Fruit fly (Drosophila melanogaster) whole organism, prepupa: ENCODE data around the gene ctp.

Experiments used
- Blimp-1 ChIP-seq: fragments of 200-800 bp; sonication (Bioruptor generic); optimal IDR thresholded peaks from 3 replicates; lab custom pipeline; 2017; ENCODE audit warnings: missing biosample characterization, missing genetic modification characterization, mild to moderate bottlenecking, moderate library complexity, missing genetic modification reagents
- CG11902 ChIP-seq: fragments of 200-800 bp; sonication (Bioruptor generic); optimal IDR thresholded peaks from 3 replicates; lab custom pipeline; 2016; ENCODE audit warnings: missing biosample characterization, missing genetic modification characterization
- CG8632 ChIP-seq: fragments of 200-800 bp; sonication (Bioruptor generic); optimal IDR thresholded peaks from 3 replicates; lab custom pipeline; 2016; ENCODE audit warnings: missing biosample characterization, missing genetic modification characterization
- Hr38 ChIP-seq: sonication (Bioruptor generic); optimal IDR thresholded peaks from 2 replicates; lab custom pipeline; 2016; ENCODE audit warnings: missing biosample characterization, missing genetic modification characterization
- Hr4 ChIP-seq: fragments of 200-800 bp; sonication (Bioruptor generic); optimal IDR thresholded peaks from 3 replicates; lab custom pipeline; 2016; ENCODE audit warnings: missing biosample characterization, missing genetic modification characterization
- Met ChIP-seq: fragments of 200-800 bp; sonication (Bioruptor generic); optimal IDR thresholded peaks from 3 replicates; lab custom pipeline; 2016; ENCODE audit warnings: missing biosample characterization, missing genetic modification characterization
- Sox102F ChIP-seq: fragments of 200-800 bp; sonication (Bioruptor generic); optimal IDR thresholded peaks from 2 replicates; lab custom pipeline; 2016; ENCODE audit warnings: missing biosample characterization, mild to moderate bottlenecking, missing genetic modification characterization
- Sox14 ChIP-seq: fragments of 200-800 bp; sonication (Bioruptor generic); optimal IDR thresholded peaks from 3 replicates; lab custom pipeline; 2016; ENCODE audit warnings: missing biosample characterization, missing genetic modification characterization

dm6 chrX:4678913-4679812 is 8.4 kb upstream of the ctp start, which contains the start of gene fzr:
- TF ChIP-seq CG11902 (GFP tag; lab: Kevin White, UChicago) (no peak), Hr4 (GFP tag; lab: Kevin White, UChicago) (no peak), Hr38 (GFP tag; lab: Kevin White, UChicago) (no peak), Blimp-1 (GFP tag; lab: Kevin White, UChicago) (no peak), Sox102F (no peak), CG8632 (GFP tag; lab: Kevin White, UChicago) (no peak), Met (GFP tag; lab: Kevin White, UChicago) (no peak), Sox14 (GFP tag; lab: Kevin White, UChicago) (no peak)
